Worm (Caenorhabditis elegans): ENCODE measurements around the gene C12D5.5.

C12D5.5 gene

ce11 chrV:7667940-7668339, at the start of gene C12D5.5:
Gene C12D5.5, plus strand, starts transcription at chrV:7668240.
- no peak for TF ChIP-seq F52B5.7 (tag; optimal IDR thresholded peaks at IDR 0.05)
- no peak for TF ChIP-seq B0035.1 (tag; optimal IDR thresholded peaks at IDR 0.05)
- TF ChIP-seq madf-3 (GFP tag; IDR thresholded peaks at IDR 0.05) = no peak
- TF ChIP-seq attf-3 (GFP tag; conservative IDR thresholded peaks at IDR 0.05) = no peak
- no peak for TF ChIP-seq nhr-179 (tag; optimal IDR thresholded peaks at IDR 0.05)
- no peak for TF ChIP-seq snpc-3.4 (tag; optimal IDR thresholded peaks at IDR 0.05)

DNA sequence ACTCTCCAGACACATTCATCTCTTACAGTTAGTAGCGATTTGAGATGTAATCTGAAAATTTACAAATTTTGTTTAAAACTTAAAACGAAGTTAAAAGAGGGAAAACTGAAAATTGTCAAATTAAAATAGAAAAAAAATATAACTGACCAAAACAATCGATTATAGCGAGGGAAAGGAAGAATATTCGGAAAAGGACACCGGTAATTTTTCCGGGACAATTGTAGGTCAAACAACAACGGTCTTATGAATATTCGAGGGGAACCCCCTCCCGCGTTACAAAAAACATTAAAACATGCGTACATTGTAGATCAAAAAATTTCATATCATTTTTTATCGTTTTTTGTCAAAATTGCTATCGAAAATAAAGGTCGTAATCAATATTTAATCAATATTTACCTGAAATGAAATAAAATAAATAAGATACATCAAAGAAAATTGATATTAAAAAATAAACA, 46.0 kb upstream of the C12D5.5 start, which contains the start of gene C50E3.12:
Gene C50E3.12, minus strand, starts transcription at position 51 of the 455 bp plus-strand sequence.
- TF ChIP-seq xnd-1 (tag; optimal IDR thresholded peaks at IDR 0.05) (peak; percentile 30), madf-6 (GFP tag; IDR thresholded peaks at IDR 0.05) (peak; percentile 89), efl-1 (GFP tag; optimal IDR thresholded peaks at IDR 0.05) (peak; percentile 79), madf-10 (tag; optimal IDR thresholded peaks at IDR 0.05) (no peak), F33H1.4 (GFP tag; IDR thresholded peaks at IDR 0.05) (0 out of 2 replicates have a peak, but pooled peaks have one; percentile 11), snpc-1.3 (tag; optimal IDR thresholded peaks at IDR 0.05; ENCODE audit: insufficient read depth) (no peak), madf-8 (GFP tag; conservative IDR thresholded peaks at IDR 0.05) (peak; percentile 75), lsl-1 (GFP tag; optimal IDR thresholded peaks at IDR 0.05) (peak; percentile 5), dpl-1 (GFP tag; optimal IDR thresholded peaks at IDR 0.05) (peak; percentile 45), F39B2.1 (GFP tag; IDR thresholded peaks at IDR 0.05) (no peak)

- TF ChIP-seq Y53F4B.3 (GFP tag; IDR thresholded peaks at IDR 0.05) = no peak
- TF ChIP-seq cebp-2 (GFP tag; IDR thresholded peaks at IDR 0.05) = no peak
- no peak for TF ChIP-seq ccch-3 (GFP tag; optimal IDR thresholded peaks at IDR 0.05)
- TF ChIP-seq hlh-26 (GFP tag; conservative IDR thresholded peaks at IDR 0.05) = no peak
- no peak for TF ChIP-seq Y56A3A.18 (GFP tag; IDR thresholded peaks at IDR 0.05)
- no peak for TF ChIP-seq nhr-120 (GFP tag; IDR thresholded peaks at IDR 0.05)
- no peak for TF ChIP-seq ceh-40 (GFP tag; IDR thresholded peaks at IDR 0.05)
- TF ChIP-seq F57A8.1 (GFP tag; optimal IDR thresholded peaks at IDR 0.05) = no peak
- no peak for TF ChIP-seq madf-3 (GFP tag; IDR thresholded peaks at IDR 0.05)
- no peak for TF ChIP-seq die-1 (tag; optimal IDR thresholded peaks at IDR 0.05)
These were observed 43.9 kb upstream of the C12D5.5 start, which contains the start of gene C50E3.13 for ce11 chrV:7624152-7624551. Gene C50E3.13, minus strand, starts transcription at chrV:7624252.

ce11 chrV:7624652-7625051, 43.4 kb upstream of the C12D5.5 start, which contains the start of gene grsp-4:
Gene grsp-4, plus strand, starts transcription at chrV:7624952.
- no peak for TF ChIP-seq ets-4 (GFP tag; optimal IDR thresholded peaks at IDR 0.05)
- TF ChIP-seq repo-1 (tag; optimal IDR thresholded peaks at IDR 0.05) = no peak
- TF ChIP-seq sptf-2 (GFP tag; optimal IDR thresholded peaks at IDR 0.05) = no peak
- TF ChIP-seq madf-8 (GFP tag; conservative IDR thresholded peaks at IDR 0.05) = no peak
- TF ChIP-seq F22D6.2 (tag; optimal IDR thresholded peaks at IDR 0.05) = no peak
- no peak for TF ChIP-seq die-1 (tag; optimal IDR thresholded peaks at IDR 0.05)
- TF ChIP-seq hmg-1.2 (GFP tag; IDR thresholded peaks at IDR 0.05) = no peak

ce11 chrV:7626550-7626949, 41.5 kb upstream of the C12D5.5 start, which contains the start of gene F07C4.6:
Gene F07C4.6, plus strand, starts transcription at chrV:7626850.
- TF ChIP-seq ceh-27 (GFP tag; optimal IDR thresholded peaks at IDR 0.05) = no peak
- TF ChIP-seq F23B12.7 (tag; optimal IDR thresholded peaks at IDR 0.05; ENCODE audit: insufficient read depth) = no peak
- no peak for TF ChIP-seq cebp-2 (GFP tag; IDR thresholded peaks at IDR 0.05)
- no peak for TF ChIP-seq attf-3 (GFP tag; conservative IDR thresholded peaks at IDR 0.05)
- TF ChIP-seq die-1 (tag; optimal IDR thresholded peaks at IDR 0.05) = no peak
- no peak for TF ChIP-seq ceh-100 (GFP tag; IDR thresholded peaks at IDR 0.05)
- TF ChIP-seq pbrm-1 (GFP tag; IDR thresholded peaks at IDR 0.05) = no peak
- no peak for TF ChIP-seq hsf-1 (GFP tag; IDR thresholded peaks at IDR 0.05)
- TF ChIP-seq Y95B8A.8 (GFP tag; IDR thresholded peaks at IDR 0.05) = no peak
- TF ChIP-seq snpc-4 (GFP tag; optimal IDR thresholded peaks at IDR 0.05) = no peak
- TF ChIP-seq snpc-4 (tag; optimal IDR thresholded peaks at IDR 0.05) = no peak
- no peak for TF ChIP-seq T26A5.8 (tag; optimal IDR thresholded peaks at IDR 0.05)
- TF ChIP-seq ekl-4 (GFP tag; IDR thresholded peaks at IDR 0.05) = no peak
- no peak for TF ChIP-seq lin-40 (tag; optimal IDR thresholded peaks at IDR 0.05)
